Fruit fly (Drosophila melanogaster) whole organism, embryonic: ENCODE measurements around the gene Pc.

ENCODE experiments used
- Adf1 ChIP-seq: fragments of 200-800 bp; sonication (Bioruptor generic); IDR thresholded peaks from 2 replicates; pipeline ENCODE4 v1.3.6; 2022; ENCODE audit warnings: missing biosample characterization, missing genetic modification characterization
- Asciz ChIP-seq: fragments of 200-800 bp; sonication (Bioruptor generic); optimal IDR thresholded peaks from 2 replicates; lab custom pipeline; 2017; ENCODE audit warnings: missing biosample characterization, mild to moderate bottlenecking, missing genetic modification characterization, missing genetic modification reagents
- Bgb ChIP-seq: fragments of 200-800 bp; sonication (Bioruptor generic); IDR thresholded peaks from 2 replicates; pipeline ENCODE4 v1.3.6; 2022; ENCODE audit warnings: missing biosample characterization, missing genetic modification characterization; ENCODE audit not compliant: partially characterized antibody
- Blimp-1 ChIP-seq: fragments of 200-800 bp; sonication (Bioruptor generic); optimal IDR thresholded peaks from 3 replicates; lab custom pipeline; 2018; ENCODE audit warnings: missing biosample characterization, missing genetic modification characterization, mild to moderate bottlenecking, moderate library complexity, missing genetic modification reagents
- CG10147 ChIP-seq: fragments of 200-800 bp; sonication (Bioruptor generic); optimal IDR thresholded peaks from 2 replicates; lab custom pipeline; 2019; ENCODE audit warnings: missing biosample characterization, mild to moderate bottlenecking, missing genetic modification characterization, moderate library complexity
- CG10267 ChIP-seq: fragments of 200-800 bp; sonication (Bioruptor generic); optimal IDR thresholded peaks from 2 replicates; lab custom pipeline; 2018; ENCODE audit warnings: missing biosample characterization, mild to moderate bottlenecking, missing genetic modification characterization, moderate library complexity
- CG10321 ChIP-seq: fragments of 200-800 bp; sonication (Bioruptor generic); IDR thresholded peaks from 2 replicates; pipeline ENCODE4 v1.3.6; 2022; ENCODE audit warnings: missing biosample characterization, missing genetic modification characterization
- CG10431 ChIP-seq: fragments of 200-800 bp; sonication (Bioruptor generic); optimal IDR thresholded peaks from 3 replicates; lab custom pipeline; 2018; ENCODE audit warnings: missing biosample characterization, mild to moderate bottlenecking, missing genetic modification characterization
- CG12071 ChIP-seq: fragments of 200-800 bp; sonication (Bioruptor generic); optimal IDR thresholded peaks from 3 replicates; lab custom pipeline; 2018; ENCODE audit warnings: missing biosample characterization, mild to moderate bottlenecking, missing genetic modification characterization
- CG12744 ChIP-seq: fragments of 200-800 bp; sonication (Bioruptor generic); optimal IDR thresholded peaks from 2 replicates; lab custom pipeline; 2016; ENCODE audit warnings: missing biosample characterization, missing genetic modification characterization
- CG12769 ChIP-seq: fragments of 200-800 bp; sonication (Bioruptor generic); optimal IDR thresholded peaks from 2 replicates; lab custom pipeline; 2019; ENCODE audit warnings: missing biosample characterization, mild to moderate bottlenecking, missing genetic modification characterization, moderate library complexity
- CG13123 ChIP-seq: fragments of 200-800 bp; sonication (Bioruptor generic); optimal IDR thresholded peaks from 2 replicates; lab custom pipeline; 2016; ENCODE audit warnings: missing biosample characterization, missing genetic modification characterization
- CG14014 ChIP-seq: fragments of 200-800 bp; sonication (Bioruptor generic); IDR thresholded peaks from 2 replicates; pipeline ENCODE4 v1.3.6; 2022; ENCODE audit warnings: missing biosample characterization, missing genetic modification characterization
- CG2199 ChIP-seq: fragments of 200-800 bp; sonication (Bioruptor generic); IDR thresholded peaks from 3 replicates; pipeline ENCODE4 v1.3.6; 2022; ENCODE audit warnings: missing biosample characterization, missing genetic modification characterization
- CG30403 ChIP-seq: fragments of 200-800 bp; sonication (Bioruptor generic); optimal IDR thresholded peaks from 3 replicates; lab custom pipeline; 2016; ENCODE audit warnings: missing biosample characterization, missing genetic modification characterization
- CG3163 ChIP-seq: fragments of 200-800 bp; sonication (Bioruptor generic); optimal IDR thresholded peaks from 3 replicates; lab custom pipeline; 2016; ENCODE audit warnings: missing biosample characterization, missing genetic modification characterization
- CG32532 ChIP-seq: fragments of 200-800 bp; sonication (Bioruptor generic); IDR thresholded peaks from 2 replicates; pipeline ENCODE4 v1.3.6; 2022; ENCODE audit warnings: missing biosample characterization, missing genetic modification characterization
- CG6765 ChIP-seq: fragments of 200-800 bp; sonication (Bioruptor generic); optimal IDR thresholded peaks from 3 replicates; lab custom pipeline; 2017; ENCODE audit warnings: missing biosample characterization, mild to moderate bottlenecking, missing genetic modification characterization
- Elba2 ChIP-seq: fragments of 200-800 bp; sonication (Bioruptor generic); optimal IDR thresholded peaks from 3 replicates; lab custom pipeline; 2016; ENCODE audit warnings: missing biosample characterization, missing genetic modification characterization
- GATAe ChIP-seq: fragments of 200-800 bp; sonication (Bioruptor generic); conservative IDR thresholded peaks from 2 replicates; pipeline ENCODE4 v1.3.6; 2022; ENCODE audit warnings: missing biosample characterization, missing genetic modification characterization
- Gsc ChIP-seq: fragments of 200-800 bp; sonication (Bioruptor generic); IDR thresholded peaks from 2 replicates; pipeline ENCODE4 v1.3.6; 2022; ENCODE audit warnings: missing biosample characterization, missing genetic modification characterization
- Jarid2 ChIP-seq: fragments of 200-800 bp; sonication (Bioruptor generic); optimal IDR thresholded peaks from 3 replicates; lab custom pipeline; 2017; ENCODE audit warnings: mild to moderate bottlenecking, missing biosample characterization, missing genetic modification reagents, missing genetic modification characterization
- Opbp ChIP-seq: fragments of 200-800 bp; sonication (Bioruptor generic); IDR thresholded peaks from 3 replicates; pipeline ENCODE4 v1.3.6; 2022; ENCODE audit warnings: missing biosample characterization, missing genetic modification characterization; ENCODE audit not compliant: partially characterized antibody
- Pdp1 ChIP-seq, 2 experiments: fragments of 200-800 bp; sonication (Bioruptor generic); optimal IDR thresholded peaks; 3 replicates each; lab custom pipeline; 2016; ENCODE audit warnings: missing biosample characterization in 2 of 2, missing genetic modification characterization in 2 of 2, mild to moderate bottlenecking in 1 of 2, moderate library complexity in 1 of 2
- Rfx ChIP-seq: fragments of 200-800 bp; sonication (Bioruptor generic); IDR thresholded peaks from 2 replicates; pipeline ENCODE4 v1.3.6; 2022; ENCODE audit warnings: missing biosample characterization, missing genetic modification characterization
- ase ChIP-seq: fragments of 200-800 bp; sonication (Bioruptor generic); IDR thresholded peaks from 3 replicates; pipeline ENCODE4 v1.3.6; 2022; ENCODE audit warnings: missing biosample characterization, missing genetic modification characterization
- bcd ChIP-seq: fragments of 200-800 bp; sonication (Bioruptor generic); optimal IDR thresholded peaks from 2 replicates; lab custom pipeline; 2017; ENCODE audit warnings: missing biosample characterization, mild to moderate bottlenecking, missing genetic modification characterization
- dati ChIP-seq: fragments of 200-800 bp; sonication (Bioruptor generic); IDR thresholded peaks from 2 replicates; pipeline ENCODE4 v1.3.6; 2022; ENCODE audit warnings: missing biosample characterization, missing genetic modification characterization
- dmrt11E ChIP-seq: fragments of 200-800 bp; sonication (Bioruptor generic); optimal IDR thresholded peaks from 3 replicates; lab custom pipeline; 2018; ENCODE audit warnings: missing biosample characterization, mild to moderate bottlenecking, missing genetic modification characterization, moderate library complexity
- dysf ChIP-seq: fragments of 200-800 bp; sonication (Bioruptor generic); IDR thresholded peaks from 3 replicates; pipeline ENCODE4 v1.3.6; 2022; ENCODE audit warnings: missing biosample characterization, missing genetic modification characterization
- grau ChIP-seq: fragments of 200-800 bp; optimal IDR thresholded peaks from 3 replicates; lab custom pipeline; 2019; ENCODE audit warnings: missing biosample characterization, mild to moderate bottlenecking, missing genetic modification characterization, moderate library complexity
- grn ChIP-seq: fragments of 200-800 bp; sonication (Bioruptor generic); optimal IDR thresholded peaks from 3 replicates; lab custom pipeline; 2017; ENCODE audit warnings: missing biosample characterization, missing genetic modification characterization
- inv ChIP-seq: fragments of 200-800 bp; sonication (Bioruptor generic); IDR thresholded peaks from 2 replicates; pipeline ENCODE4 v1.3.6; 2022; ENCODE audit warnings: missing biosample characterization, missing genetic modification characterization; ENCODE audit not compliant: partially characterized antibody
- ken ChIP-seq: fragments of 200-800 bp; sonication (Bioruptor generic); IDR thresholded peaks from 3 replicates; pipeline ENCODE4 v1.3.6; 2022; ENCODE audit warnings: missing biosample characterization, missing genetic modification characterization
- knrl ChIP-seq: fragments of 200-800 bp; sonication (Bioruptor generic); IDR thresholded peaks from 3 replicates; pipeline ENCODE4 v1.3.6; 2022; ENCODE audit warnings: missing biosample characterization, missing genetic modification characterization; ENCODE audit not compliant: partially characterized antibody
- lov ChIP-seq, 2 experiments: fragments of 200-800 bp in 1 of 2; fragments of >200 bp in 1 of 2; sonication (Bioruptor generic) in 1 of 2; IDR thresholded peaks in 1 of 2; optimal IDR thresholded peaks in 1 of 2; 2 replicates in 1 of 2; 3 replicates in 1 of 2; pipeline versions ENCODE4 v1.3.6 to Lab custom; 2017 to 2022; ENCODE audit warnings: missing biosample characterization in 1 of 2, missing genetic modification characterization in 1 of 2
- maf-S ChIP-seq: fragments of 200-800 bp; sonication (Bioruptor generic); optimal IDR thresholded peaks from 2 replicates; lab custom pipeline; 2016; ENCODE audit warnings: missing biosample characterization, missing genetic modification characterization
- nau ChIP-seq: fragments of 200-800 bp; sonication (Bioruptor generic); optimal IDR thresholded peaks from 3 replicates; lab custom pipeline; 2017; ENCODE audit warnings: missing biosample characterization, mild to moderate bottlenecking, missing genetic modification characterization, missing genetic modification reagents
- odd ChIP-seq: fragments of 200-800 bp; sonication (Bioruptor generic); optimal IDR thresholded peaks from 2 replicates; lab custom pipeline; 2017; ENCODE audit warnings: missing biosample characterization, mild to moderate bottlenecking, missing genetic modification characterization
- pb ChIP-seq: fragments of 200-800 bp; sonication (Bioruptor generic); optimal IDR thresholded peaks from 3 replicates; lab custom pipeline; 2016; ENCODE audit warnings: missing biosample characterization, missing genetic modification characterization
- pros ChIP-seq: fragments of 200-800 bp; sonication (Bioruptor generic); optimal IDR thresholded peaks from 3 replicates; lab custom pipeline; 2019; ENCODE audit warnings: missing biosample characterization, mild to moderate bottlenecking, missing genetic modification characterization, moderate library complexity
- ro ChIP-seq: fragments of 200-800 bp; sonication (Bioruptor generic); IDR thresholded peaks from 2 replicates; pipeline ENCODE4 v1.3.6; 2022; ENCODE audit warnings: missing biosample characterization, missing genetic modification characterization
- sd ChIP-seq: fragments of 200-800 bp; sonication (Bioruptor generic); optimal IDR thresholded peaks from 3 replicates; lab custom pipeline; 2018; ENCODE audit warnings: missing biosample characterization, mild to moderate bottlenecking, missing genetic modification characterization, moderate library complexity
- sens ChIP-seq: fragments of 200-800 bp; sonication (Bioruptor generic); peaks from one replicate; lab custom pipeline; 2016; ENCODE audit warnings: missing biosample characterization, missing genetic modification characterization
- sug ChIP-seq: fragments of 200-800 bp; optimal IDR thresholded peaks from 2 replicates; lab custom pipeline; 2019; ENCODE audit warnings: missing biosample characterization, mild to moderate bottlenecking, missing genetic modification characterization, moderate library complexity
- zf30C ChIP-seq: fragments of 200-800 bp; sonication (Bioruptor generic); optimal IDR thresholded peaks from 3 replicates; lab custom pipeline; 2018; ENCODE audit warnings: missing biosample characterization, mild to moderate bottlenecking, missing genetic modification characterization

Pc gene

dm6 chr3L:21303659-21304058 lies 14.2 kb downstream of the Pc start:
- TF ChIP-seq knrl (GFP tag; lab: Robert Waterston, UW) = no peak
- TF ChIP-seq ken = no peak
- TF ChIP-seq grn = peak; percentile 17
- no peak for TF ChIP-seq pros (GFP tag; lab: Kevin White, UChicago)
- TF ChIP-seq sug = peak; percentile 31
- no peak for TF ChIP-seq Jarid2 (GFP tag; lab: Kevin White, UChicago)
- TF ChIP-seq ro = no peak
- TF ChIP-seq GATAe (GFP tag; lab: Robert Waterston, UW) = peak; percentile 75
- TF ChIP-seq sens (GFP tag; lab: Kevin White, UChicago) = peak; percentile 48
- no peak for TF ChIP-seq CG3163 (GFP tag; lab: Kevin White, UChicago)
- 0 out of 2 replicates have a peak, but pooled peaks have one; percentile 9 for TF ChIP-seq CG32532 (GFP tag; lab: Robert Waterston, UW)
- TF ChIP-seq CG14014 (GFP tag; lab: Robert Waterston, UW) = peak; percentile 21; the same call in 1 of the 2 replicates

dm6 chr3L:21302493-21302892 lies 15.3 kb downstream of the Pc start:
- no peak for TF ChIP-seq pb (GFP tag; lab: Kevin White, UChicago)
- no peak for TF ChIP-seq CG12071
- TF ChIP-seq lov (optimal IDR thresholded peaks at IDR 0.05; lab: Kevin White, UChicago) = no peak
- TF ChIP-seq lov (GFP tag; IDR thresholded peaks at IDR 0.05; lab: Robert Waterston, UW) = no peak
- 0 out of 3 replicates have a peak, but pooled peaks have one; percentile 7 for TF ChIP-seq dysf
- no peak for TF ChIP-seq CG12744 (GFP tag; lab: Kevin White, UChicago)
- TF ChIP-seq CG10267 (tag; lab: Kevin White, UChicago) = no peak
- no peak for TF ChIP-seq zf30C (GFP tag; lab: Kevin White, UChicago)
- no peak for TF ChIP-seq maf-S (GFP tag; lab: Kevin White, UChicago)
- no peak for TF ChIP-seq bcd (GFP tag; lab: Kevin White, UChicago)
- 0 out of 2 replicates have a peak, but pooled peaks have one; percentile 14 for TF ChIP-seq Gsc (GFP tag; lab: Robert Waterston, UW)
- TF ChIP-seq, all 482 proteins: peak for 2

dm6 chr3L:21301737-21302487 lies 15.9 kb downstream of the Pc start:
- no peak for TF ChIP-seq Opbp
- TF ChIP-seq CG6765 (GFP tag; lab: Kevin White, UChicago) = no peak
- peak; percentile 96 for TF ChIP-seq Blimp-1
- 0 out of 3 replicates have a peak, but pooled peaks have one; percentile 45 for TF ChIP-seq CG2199
- TF ChIP-seq CG10431 (GFP tag; lab: Kevin White, UChicago) = peak; percentile 56
- TF ChIP-seq CG12769 = peak; percentile 49
- TF ChIP-seq Pdp1 (GFP tag; optimal IDR thresholded peaks at IDR 0.05; lab: Kevin White, UChicago) = peak in 1 of 2 experiments; percentile 40
- peak; percentile 18 for TF ChIP-seq grau (tag; lab: Kevin White, UChicago)
- no peak for TF ChIP-seq dmrt11E
- no peak for TF ChIP-seq dati
- peak; percentile 5 for TF ChIP-seq sd (tag; lab: Kevin White, UChicago)
- no peak for TF ChIP-seq Asciz
- TF ChIP-seq odd (GFP tag; lab: Kevin White, UChicago) = no peak

- no peak for TF ChIP-seq CG30403
- no peak for TF ChIP-seq CG13123 (GFP tag; lab: Kevin White, UChicago)
- no peak for TF ChIP-seq CG10321 (GFP tag; lab: Robert Waterston, UW)
- peak; percentile 18; the same call in 1 of the 2 replicates for TF ChIP-seq Rfx (GFP tag; lab: Robert Waterston, UW)
- TF ChIP-seq ase (GFP tag; lab: Robert Waterston, UW) = no peak
- no peak for TF ChIP-seq Elba2 (GFP tag; lab: Kevin White, UChicago)
- no peak for TF ChIP-seq CG10147 (GFP tag; lab: Kevin White, UChicago)
- TF ChIP-seq inv (GFP tag; lab: Robert Waterston, UW) = no peak
- TF ChIP-seq Bgb (GFP tag; lab: Robert Waterston, UW) = no peak
- no peak for TF ChIP-seq nau (GFP tag; lab: Kevin White, UChicago)
- TF ChIP-seq Adf1 (GFP tag; lab: Robert Waterston, UW) = peak; percentile 37; the same call in 1 of the 2 replicates
- no peak for TF ChIP-seq lov (optimal IDR thresholded peaks at IDR 0.05; lab: Kevin White, UChicago)
- TF ChIP-seq lov (GFP tag; IDR thresholded peaks at IDR 0.05; lab: Robert Waterston, UW) = no peak
Measured at dm6 chr3L:21300280-21300679, 17.5 kb downstream of the Pc start, which contains the start of gene Cpr78Cc. Gene Cpr78Cc, plus strand, starts transcription at chr3L:21300580.
